Worm (Caenorhabditis elegans): ENCODE data around the gene F13H8.5.
A peak's percentile ranks its signal among the peaks of the same experiment; 100 is the strongest.

The F13H8.5 gene

DNA sequence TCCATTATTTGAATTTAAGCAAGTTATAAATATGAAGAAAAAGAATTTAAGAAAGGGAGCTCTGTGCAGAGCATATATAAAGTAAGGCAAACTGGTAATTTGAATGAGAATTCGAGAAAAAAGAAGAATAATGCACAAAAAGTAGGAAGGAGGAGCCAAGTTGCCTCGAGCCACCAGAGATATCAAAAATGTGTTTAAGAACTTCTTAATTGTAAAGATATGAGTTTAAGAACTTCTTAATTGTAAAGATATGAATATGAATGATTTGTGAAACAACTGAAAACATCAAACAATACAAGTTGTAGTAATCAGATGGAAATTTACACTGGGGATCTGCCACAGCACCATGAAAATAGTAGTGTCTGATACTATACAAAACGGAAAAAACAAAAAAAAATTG, 30.9 kb upstream of the F13H8.5 start, which contains the start of gene F13H8.6:
Gene F13H8.6 (minus strand): TSS at position 101 of the 400 bp plus-strand sequence.
- TF ChIP-seq unc-120 (tag; optimal IDR thresholded peaks at IDR 0.05; ENCODE audit: poor library complexity, severe bottlenecking) (no peak), unc-62 (GFP tag; optimal IDR thresholded peaks at IDR 0.05) (no peak), flh-1 (GFP tag; optimal IDR thresholded peaks at IDR 0.05) (no peak), hlh-1 (tag; optimal IDR thresholded peaks at IDR 0.05) (no peak), cnd-1 (tag; optimal IDR thresholded peaks at IDR 0.05) (no peak), nhr-2 (tag; optimal IDR thresholded peaks at IDR 0.05) (no peak), mls-2 (tag; optimal IDR thresholded peaks at IDR 0.05) (no peak), M03D4.4 (tag; optimal IDR thresholded peaks at IDR 0.05) (no peak), ces-1 (GFP tag; optimal IDR thresholded peaks at IDR 0.05) (no peak), tbx-8 (GFP tag; optimal IDR thresholded peaks at IDR 0.05) (no peak), bed-3 (GFP tag; optimal IDR thresholded peaks at IDR 0.05) (no peak), zip-8 (tag; optimal IDR thresholded peaks at IDR 0.05) (no peak), lsy-2 (tag; optimal IDR thresholded peaks at IDR 0.05) (no peak), blmp-1 (tag; optimal IDR thresholded peaks at IDR 0.05) (no peak)

DNA sequence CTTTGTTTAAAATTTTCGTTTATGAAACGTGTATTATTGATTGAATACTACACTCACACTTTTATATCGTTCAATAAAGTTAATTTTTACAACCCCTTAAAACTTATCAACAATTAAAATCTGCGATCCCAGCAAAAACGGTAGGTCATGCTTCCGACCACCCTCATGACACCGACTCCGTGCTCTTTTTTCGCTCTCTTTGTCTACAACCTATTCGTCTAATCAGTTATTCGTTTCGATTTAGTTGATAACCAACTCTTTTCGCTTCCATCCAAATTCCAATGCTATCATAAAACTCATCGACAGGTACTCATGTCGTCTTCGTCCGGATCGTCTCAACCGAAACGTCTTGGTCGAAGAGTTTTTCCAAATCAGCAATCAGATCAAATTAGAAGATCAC, 27.1 kb upstream of the F13H8.5 start, which contains the start of gene F13H8.1:
Gene F13H8.1 (plus strand): TSS at position 311 of the 400 bp plus-strand sequence.
- TF ChIP-seq drap-1 (GFP tag; optimal IDR thresholded peaks at IDR 0.05), result no peak
- TF ChIP-seq unc-120 (tag; optimal IDR thresholded peaks at IDR 0.05; ENCODE audit: poor library complexity, severe bottlenecking), result no peak
- no peak for TF ChIP-seq bed-3 (GFP tag; optimal IDR thresholded peaks at IDR 0.05)
- TF ChIP-seq tbx-8 (GFP tag; optimal IDR thresholded peaks at IDR 0.05), result no peak
- TF ChIP-seq ceh-39 (tag; optimal IDR thresholded peaks at IDR 0.05), result no peak

DNA sequence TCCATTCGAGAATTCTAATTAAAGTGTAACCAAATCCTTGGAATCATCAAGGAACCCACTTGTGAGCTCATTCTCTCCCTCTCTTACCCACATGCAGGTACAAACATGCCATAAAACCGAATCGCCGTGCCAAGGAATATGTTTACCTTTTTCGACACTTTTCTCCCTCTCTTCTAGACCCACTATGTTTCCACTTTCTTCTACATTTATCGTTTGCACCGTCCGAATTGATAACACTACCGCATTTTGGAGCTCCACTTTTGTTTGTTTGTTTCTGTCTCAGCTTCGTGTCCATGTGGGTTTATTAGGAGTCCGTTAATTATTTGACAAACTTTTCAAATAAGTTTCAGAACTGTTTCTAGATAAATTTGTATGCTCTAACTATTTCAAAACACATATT, 26.0 kb upstream of the F13H8.5 start:
- no peak for TF ChIP-seq mep-1 (tag; optimal IDR thresholded peaks at IDR 0.05)
- no peak for TF ChIP-seq nhr-28 (tag; optimal IDR thresholded peaks at IDR 0.05)
- no peak for TF ChIP-seq lin-32 (GFP tag; optimal IDR thresholded peaks at IDR 0.05)
- TF ChIP-seq ces-1 (GFP tag; optimal IDR thresholded peaks at IDR 0.05), result no peak
- no peak for TF ChIP-seq hlh-1 (tag; optimal IDR thresholded peaks at IDR 0.05)
- TF ChIP-seq nhr-76 (tag; optimal IDR thresholded peaks at IDR 0.05), result no peak
- TF ChIP-seq drap-1 (GFP tag; optimal IDR thresholded peaks at IDR 0.05), result no peak

DNA sequence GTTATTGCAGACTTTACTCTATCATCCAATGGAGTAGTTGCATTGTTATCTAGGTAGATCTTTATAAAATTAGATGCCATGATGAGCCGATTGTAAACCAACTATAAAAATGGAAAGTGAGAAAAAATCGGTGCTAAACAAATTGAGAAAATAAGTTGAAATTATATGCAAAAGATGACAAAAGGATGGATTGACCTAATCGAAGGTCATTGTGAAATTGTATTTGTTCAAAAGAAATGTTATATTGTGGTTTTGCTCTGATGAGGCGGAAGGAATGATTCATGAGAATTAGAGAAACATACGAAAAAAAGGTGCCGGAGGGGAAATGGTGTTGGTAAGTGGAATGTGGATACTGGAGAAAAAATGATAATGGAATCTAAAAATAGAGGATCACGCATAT, 25.1 kb upstream of the F13H8.5 start, which contains the start of gene scly-1:
Gene scly-1 (minus strand): TSS at position 101 of the 400 bp plus-strand sequence.
- TF ChIP-seq ham-2 (GFP tag; optimal IDR thresholded peaks at IDR 0.05) (no peak), M03D4.4 (tag; optimal IDR thresholded peaks at IDR 0.05) (no peak), mab-5 (tag; optimal IDR thresholded peaks at IDR 0.05) (no peak), hlh-1 (tag; optimal IDR thresholded peaks at IDR 0.05) (no peak), ceh-83 (GFP tag; optimal IDR thresholded peaks at IDR 0.05) (no peak)

DNA sequence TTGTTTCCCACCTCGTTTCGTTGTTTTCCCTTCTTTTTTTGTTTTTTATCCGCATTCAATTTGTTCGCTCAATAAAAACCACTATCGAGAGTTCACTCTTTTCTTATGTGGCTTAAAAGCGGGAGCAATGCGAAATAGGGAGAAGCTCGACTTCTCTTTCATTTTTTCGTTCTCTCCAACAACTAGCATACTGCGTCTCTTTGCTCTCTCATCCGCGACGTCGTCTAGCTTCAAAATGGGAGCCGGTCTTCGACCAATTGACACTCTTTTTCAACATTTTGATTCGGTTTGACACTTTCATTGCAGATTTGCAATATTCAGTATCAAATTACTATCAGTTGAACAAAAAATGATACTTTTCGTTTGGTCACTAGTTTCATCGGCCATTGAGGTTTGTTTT, 18.0 kb upstream of the F13H8.5 start, which contains the start of gene bpl-1:
Gene bpl-1 (plus strand): TSS at position 301 of the 400 bp plus-strand sequence.
- TF ChIP-seq lin-13 (tag; optimal IDR thresholded peaks at IDR 0.05) (no peak), tbx-8 (GFP tag; optimal IDR thresholded peaks at IDR 0.05) (no peak), nhr-76 (tag; optimal IDR thresholded peaks at IDR 0.05) (no peak), mls-2 (tag; optimal IDR thresholded peaks at IDR 0.05) (no peak), ham-2 (GFP tag; optimal IDR thresholded peaks at IDR 0.05) (no peak), cnd-1 (tag; optimal IDR thresholded peaks at IDR 0.05) (no peak), zip-8 (tag; optimal IDR thresholded peaks at IDR 0.05) (no peak), lin-32 (GFP tag; optimal IDR thresholded peaks at IDR 0.05) (no peak), blmp-1 (tag; optimal IDR thresholded peaks at IDR 0.05) (no peak), ces-1 (GFP tag; optimal IDR thresholded peaks at IDR 0.05) (no peak), elt-3 (tag; optimal IDR thresholded peaks at IDR 0.05) (no peak), hlh-1 (tag; optimal IDR thresholded peaks at IDR 0.05) (no peak), ceh-83 (GFP tag; optimal IDR thresholded peaks at IDR 0.05) (no peak), sem-2 (GFP tag; optimal IDR thresholded peaks at IDR 0.05) (no peak), nhr-12 (tag; optimal IDR thresholded peaks at IDR 0.05) (no peak)

DNA sequence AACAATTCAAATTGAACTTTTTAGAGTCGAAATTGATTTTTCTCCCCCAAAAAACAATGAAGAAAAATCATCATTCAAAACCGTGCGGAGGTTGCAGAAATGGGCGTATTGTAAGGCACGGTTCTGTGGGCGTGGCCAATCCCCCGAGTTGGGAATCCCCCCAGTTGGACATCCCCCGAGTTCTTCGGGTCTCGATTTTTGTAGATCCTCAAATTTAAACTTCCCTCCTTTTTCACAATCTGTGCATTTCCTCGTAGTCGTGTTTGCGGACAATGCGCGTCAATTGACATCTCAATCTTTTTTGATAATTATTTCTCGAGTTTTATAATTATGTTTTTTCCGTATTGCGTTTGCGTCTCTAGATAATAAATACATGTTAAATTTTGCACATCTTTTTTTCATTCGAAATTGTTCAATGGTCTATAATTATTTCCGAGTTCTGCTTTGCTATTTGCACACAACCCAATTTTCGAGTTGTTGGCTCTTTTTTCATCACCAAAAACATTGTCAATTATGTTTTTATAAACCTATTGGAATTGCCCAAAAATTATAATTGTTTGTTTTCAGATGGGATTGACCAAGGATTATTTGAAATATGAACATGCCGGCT, 14.0 kb upstream of the F13H8.5 start, which contains the start of gene F13H8.2:
Gene F13H8.2 (plus strand): TSS at position 560 of the 610 bp plus-strand sequence.
- TF ChIP-seq blmp-1 (tag; optimal IDR thresholded peaks at IDR 0.05) (no peak), unc-39 (tag; optimal IDR thresholded peaks at IDR 0.05) (no peak), snpc-4 (tag; optimal IDR thresholded peaks at IDR 0.05) (no peak), sem-2 (GFP tag; optimal IDR thresholded peaks at IDR 0.05) (no peak), zip-8 (tag; optimal IDR thresholded peaks at IDR 0.05) (no peak), mep-1 (tag; optimal IDR thresholded peaks at IDR 0.05) (peak; percentile 31), ztf-11 (tag; optimal IDR thresholded peaks at IDR 0.05) (no peak), sptf-1 (tag; optimal IDR thresholded peaks at IDR 0.05) (peak; percentile 12), unc-120 (tag; optimal IDR thresholded peaks at IDR 0.05; ENCODE audit: poor library complexity, severe bottlenecking) (peak; percentile 27), mab-5 (tag; optimal IDR thresholded peaks at IDR 0.05) (no peak), ceh-39 (tag; optimal IDR thresholded peaks at IDR 0.05) (peak; percentile 31), pha-4 (tag; optimal IDR thresholded peaks at IDR 0.05) (peak; percentile 59), ces-1 (GFP tag; optimal IDR thresholded peaks at IDR 0.05) (peak; percentile 93), ham-2 (GFP tag; optimal IDR thresholded peaks at IDR 0.05) (no peak), nhr-237 (tag; optimal IDR thresholded peaks at IDR 0.05) (peak; percentile 44), drap-1 (GFP tag; optimal IDR thresholded peaks at IDR 0.05) (no peak), elt-3 (tag; optimal IDR thresholded peaks at IDR 0.05) (no peak), lin-32 (GFP tag; optimal IDR thresholded peaks at IDR 0.05) (no peak), ceh-43 (GFP tag; optimal IDR thresholded peaks at IDR 0.05) (peak; percentile 4), elt-1 (tag; optimal IDR thresholded peaks at IDR 0.05; ENCODE audit: borderline replicate concordance, insufficient read depth) (no peak), ceh-83 (GFP tag; optimal IDR thresholded peaks at IDR 0.05) (no peak), unc-62 (GFP tag; optimal IDR thresholded peaks at IDR 0.05) (no peak), hlh-1 (tag; optimal IDR thresholded peaks at IDR 0.05) (no peak), cnd-1 (tag; optimal IDR thresholded peaks at IDR 0.05) (peak; percentile 12), nhr-2 (tag; optimal IDR thresholded peaks at IDR 0.05) (no peak), nhr-76 (tag; optimal IDR thresholded peaks at IDR 0.05) (no peak), bed-3 (GFP tag; optimal IDR thresholded peaks at IDR 0.05) (no peak)

Measured in whole organism, mixed stage, embryonic.